Fruit fly (Drosophila melanogaster) whole organism, prepupa: ENCODE results near the gene CG43401.

Experiments used
- CG11294 ChIP-seq: fragments of 200-800 bp; sonication (Bioruptor generic); IDR thresholded peaks from 2 replicates; pipeline ENCODE4 v1.3.6; 2022; ENCODE audit warnings: missing biosample characterization, missing genetic modification characterization
- CG11762 ChIP-seq: fragments of 200-800 bp; sonication (Bioruptor generic); optimal IDR thresholded peaks from 3 replicates; lab custom pipeline; 2016; ENCODE audit warnings: missing biosample characterization, missing genetic modification characterization; ENCODE audit not compliant: insufficient read depth
- CG11902 ChIP-seq: fragments of 200-800 bp; sonication (Bioruptor generic); optimal IDR thresholded peaks from 3 replicates; lab custom pipeline; 2016; ENCODE audit warnings: missing biosample characterization, missing genetic modification characterization
- CG15336 ChIP-seq: fragments of 200-800 bp; sonication (Bioruptor generic); IDR thresholded peaks from 2 replicates; pipeline ENCODE4 v1.3.6; 2022; ENCODE audit warnings: missing biosample characterization, missing genetic modification characterization
- CG16779 ChIP-seq: fragments of 200-800 bp; sonication (Bioruptor generic); optimal IDR thresholded peaks from 3 replicates; lab custom pipeline; 2017; ENCODE audit warnings: missing biosample characterization, mild to moderate bottlenecking, missing genetic modification characterization
- CG3032 ChIP-seq: fragments of 200-800 bp; optimal IDR thresholded peaks from 2 replicates; lab custom pipeline; 2019; ENCODE audit warnings: missing biosample characterization, mild to moderate bottlenecking, missing genetic modification characterization, moderate library complexity
- CG32006 ChIP-seq: fragments of 200-800 bp; sonication (Bioruptor generic); optimal IDR thresholded peaks from 3 replicates; lab custom pipeline; 2017; ENCODE audit warnings: missing biosample characterization, mild to moderate bottlenecking, missing genetic modification characterization
- CG6163 ChIP-seq: fragments of 200-800 bp; sonication (Bioruptor generic); IDR thresholded peaks from 3 replicates; pipeline ENCODE4 v1.3.6; 2022; ENCODE audit warnings: missing biosample characterization, missing genetic modification characterization
- CG6276 ChIP-seq: fragments of 200-800 bp; sonication (Bioruptor generic); optimal IDR thresholded peaks from 2 replicates; lab custom pipeline; 2017; ENCODE audit warnings: missing biosample characterization, mild to moderate bottlenecking, missing genetic modification characterization
- CG6792 ChIP-seq: fragments of 200-800 bp; sonication (Bioruptor generic); optimal IDR thresholded peaks from 3 replicates; lab custom pipeline; 2016; ENCODE audit warnings: missing biosample characterization, missing genetic modification characterization
- CG6808 ChIP-seq: fragments of 200-800 bp; sonication (Bioruptor generic); optimal IDR thresholded peaks from 3 replicates; lab custom pipeline; 2017; ENCODE audit warnings: missing biosample characterization, missing genetic modification characterization, mild to moderate bottlenecking, moderate library complexity, missing genetic modification reagents
- CG6854 ChIP-seq: fragments of 200-800 bp; sonication (Bioruptor generic); optimal IDR thresholded peaks from 2 replicates; lab custom pipeline; 2017; ENCODE audit warnings: missing biosample characterization, mild to moderate bottlenecking, missing genetic modification characterization
- CG7368 ChIP-seq: fragments of 200-800 bp; sonication (Bioruptor generic); optimal IDR thresholded peaks from 3 replicates; lab custom pipeline; 2016; ENCODE audit warnings: missing biosample characterization, missing genetic modification characterization
- CG8119 ChIP-seq: fragments of 200-800 bp; sonication (Bioruptor generic); IDR thresholded peaks from 3 replicates; pipeline ENCODE4 v1.3.6; 2022; ENCODE audit warnings: missing biosample characterization, missing genetic modification characterization
- CG8319 ChIP-seq: fragments of 200-800 bp; sonication (Bioruptor generic); optimal IDR thresholded peaks from 3 replicates; lab custom pipeline; 2016; ENCODE audit warnings: missing biosample characterization, missing genetic modification characterization
- CG9139 ChIP-seq: fragments of 200-800 bp; sonication (Bioruptor generic); optimal IDR thresholded peaks from 3 replicates; lab custom pipeline; 2017; ENCODE audit warnings: missing biosample characterization, mild to moderate bottlenecking, missing genetic modification characterization
- Eip75B ChIP-seq: fragments of 200-800 bp; sonication (Bioruptor generic); optimal IDR thresholded peaks from 3 replicates; lab custom pipeline; 2016; ENCODE audit warnings: missing biosample characterization, missing genetic modification characterization
- Eip78C ChIP-seq: fragments of 200-800 bp; sonication (Bioruptor generic); peaks from one replicate; lab custom pipeline; 2016; ENCODE audit warnings: missing biosample characterization, missing genetic modification characterization
- Eip93F ChIP-seq: fragments of 200-800 bp; sonication (Bioruptor generic); optimal IDR thresholded peaks from 2 replicates; lab custom pipeline; 2016; ENCODE audit warnings: missing biosample characterization, mild to moderate bottlenecking, missing genetic modification characterization
- Ets21C ChIP-seq: fragments of 200-800 bp; sonication (Bioruptor generic); optimal IDR thresholded peaks from 3 replicates; lab custom pipeline; 2016; ENCODE audit warnings: missing biosample characterization, missing genetic modification characterization
- Gug ChIP-seq: fragments of 200-800 bp; sonication (Bioruptor generic); IDR thresholded peaks from 2 replicates; pipeline ENCODE4 v1.3.6; 2022; ENCODE audit warnings: missing biosample characterization, missing genetic modification characterization
- Hr38 ChIP-seq: sonication (Bioruptor generic); optimal IDR thresholded peaks from 2 replicates; lab custom pipeline; 2016; ENCODE audit warnings: missing biosample characterization, missing genetic modification characterization
- Hr39 ChIP-seq: fragments of 200-800 bp; sonication (Bioruptor generic); optimal IDR thresholded peaks from 2 replicates; lab custom pipeline; 2016; ENCODE audit warnings: missing biosample characterization, missing genetic modification characterization
- Hr4 ChIP-seq: fragments of 200-800 bp; sonication (Bioruptor generic); optimal IDR thresholded peaks from 3 replicates; lab custom pipeline; 2016; ENCODE audit warnings: missing biosample characterization, missing genetic modification characterization
- Lpt ChIP-seq: fragments of 200-800 bp; sonication (Bioruptor generic); optimal IDR thresholded peaks from 3 replicates; lab custom pipeline; 2016; ENCODE audit warnings: missing biosample characterization, missing genetic modification characterization
- Smox ChIP-seq: fragments of 200-800 bp; sonication (Bioruptor generic); optimal IDR thresholded peaks from 3 replicates; lab custom pipeline; 2016; ENCODE audit warnings: missing biosample characterization, missing genetic modification characterization
- Sox102F ChIP-seq: fragments of 200-800 bp; sonication (Bioruptor generic); optimal IDR thresholded peaks from 2 replicates; lab custom pipeline; 2016; ENCODE audit warnings: missing biosample characterization, mild to moderate bottlenecking, missing genetic modification characterization
- Sox14 ChIP-seq: fragments of 200-800 bp; sonication (Bioruptor generic); optimal IDR thresholded peaks from 3 replicates; lab custom pipeline; 2016; ENCODE audit warnings: missing biosample characterization, missing genetic modification characterization
- achi ChIP-seq: fragments of 200-800 bp; sonication (Bioruptor generic); optimal IDR thresholded peaks from 3 replicates; lab custom pipeline; 2016; ENCODE audit warnings: missing biosample characterization, missing genetic modification characterization
- acj6 ChIP-seq: fragments of 200-800 bp; sonication (Bioruptor generic); optimal IDR thresholded peaks from 3 replicates; lab custom pipeline; 2016; ENCODE audit warnings: missing biosample characterization, missing genetic modification characterization
- eg ChIP-seq: fragments of 200-800 bp; sonication (Bioruptor generic); IDR thresholded peaks from 3 replicates; pipeline ENCODE4 v1.3.6; 2022; ENCODE audit warnings: missing biosample characterization, missing genetic modification characterization
- fd59A ChIP-seq: fragments of 200-800 bp; sonication (Bioruptor generic); optimal IDR thresholded peaks from 2 replicates; lab custom pipeline; 2017; ENCODE audit warnings: missing biosample characterization, mild to moderate bottlenecking, missing genetic modification characterization, missing genetic modification reagents
- fd85E ChIP-seq: fragments of 200-800 bp; sonication (Bioruptor generic); optimal IDR thresholded peaks from 3 replicates; lab custom pipeline; 2016; ENCODE audit warnings: missing biosample characterization, missing genetic modification characterization
- lz ChIP-seq: fragments of 200-800 bp; sonication (Bioruptor generic); optimal IDR thresholded peaks from 3 replicates; lab custom pipeline; 2016; ENCODE audit warnings: missing biosample characterization, missing genetic modification characterization
- net ChIP-seq: fragments of 200-800 bp; sonication (Bioruptor generic); optimal IDR thresholded peaks from 3 replicates; lab custom pipeline; 2016; ENCODE audit warnings: missing biosample characterization, missing genetic modification characterization
- pdm3 ChIP-seq: fragments of 200-800 bp; sonication (Bioruptor generic); optimal IDR thresholded peaks from 3 replicates; lab custom pipeline; 2016; ENCODE audit warnings: missing biosample characterization, missing genetic modification characterization
- salr ChIP-seq, 2 experiments: fragments of 200-800 bp; sonication (Bioruptor generic); optimal IDR thresholded peaks; 3 replicates each; lab custom pipeline; 2016 to 2018; ENCODE audit warnings: missing biosample characterization in 2 of 2, missing genetic modification characterization in 2 of 2, mild to moderate bottlenecking in 1 of 2
- spab ChIP-seq: fragments of 200-800 bp; sonication (Bioruptor generic); optimal IDR thresholded peaks from 2 replicates; lab custom pipeline; 2017; ENCODE audit warnings: missing biosample characterization, mild to moderate bottlenecking, missing genetic modification characterization, missing genetic modification reagents
- ss ChIP-seq, 2 experiments: fragments of 200-800 bp; sonication (Bioruptor generic); optimal IDR thresholded peaks; 2 replicates in 1 of 2; 3 replicates in 1 of 2; lab custom pipeline; 2017 to 2018; ENCODE audit warnings: mild to moderate bottlenecking in 2 of 2, missing biosample characterization in 2 of 2, missing genetic modification characterization in 2 of 2, moderate library complexity in 1 of 2
- svp ChIP-seq: fragments of 200-800 bp; sonication (Bioruptor generic); peaks from one replicate; lab custom pipeline; 2016; ENCODE audit warnings: missing biosample characterization, missing genetic modification characterization
- topi ChIP-seq: fragments of 200-800 bp; sonication (Bioruptor generic); optimal IDR thresholded peaks from 3 replicates; lab custom pipeline; 2016; ENCODE audit warnings: missing biosample characterization, missing genetic modification characterization

CG43401 gene

dm6 chr2L:1445048-1445447 is 16.8 kb downstream of the CG43401 start (continued):
- TF ChIP-seq Gug (no peak), ss (GFP tag; optimal IDR thresholded peaks at IDR 0.05; lab: Kevin White, UChicago) (peak; percentile 79 to 80), CG15336 (GFP tag; lab: Robert Waterston, UW) (0 out of 2 replicates have a peak, but pooled peaks have one; percentile 35), CG8119 (0 out of 3 replicates have a peak, but pooled peaks have one; percentile 25), topi (GFP tag; lab: Kevin White, UChicago) (peak; percentile 79), Hr4 (GFP tag; lab: Kevin White, UChicago) (peak; percentile 11), CG16779 (peak; percentile 15), fd59A (peak; percentile 59), achi (GFP tag; lab: Kevin White, UChicago) (peak; percentile 76), Sox102F (peak; percentile 81), CG6792 (GFP tag; lab: Kevin White, UChicago) (peak; percentile 77), Smox (GFP tag; lab: Kevin White, UChicago) (peak; percentile 74), CG6808 (GFP tag; lab: Kevin White, UChicago) (peak; percentile 72), fd85E (GFP tag; lab: Kevin White, UChicago) (no peak), Ets21C (GFP tag; lab: Kevin White, UChicago) (peak; percentile 43), Eip93F (peak; percentile 69), CG8319 (peak; percentile 60), Sox14 (GFP tag; lab: Kevin White, UChicago) (peak; percentile 57), CG11762 (GFP tag; lab: Kevin White, UChicago) (no peak), CG7368 (GFP tag; lab: Kevin White, UChicago) (peak; percentile 72), CG6276 (no peak), acj6 (GFP tag; lab: Kevin White, UChicago) (peak; percentile 79), spab (GFP tag; lab: Kevin White, UChicago) (peak; percentile 64), pdm3 (GFP tag; lab: Kevin White, UChicago) (peak; percentile 44), lz (GFP tag; lab: Kevin White, UChicago) (peak; percentile 75), CG9139 (GFP tag; lab: Kevin White, UChicago) (peak; percentile 63), Eip78C (GFP tag; lab: Kevin White, UChicago) (peak; percentile 94), Lpt (no peak), Hr39 (GFP tag; lab: Kevin White, UChicago) (peak; percentile 47), net (GFP tag; lab: Kevin White, UChicago) (peak; percentile 56), salr (GFP tag; optimal IDR thresholded peaks at IDR 0.05; lab: Kevin White, UChicago) (no peak), CG11294 (no peak), Eip75B (GFP tag; lab: Kevin White, UChicago) (peak; percentile 24), svp (GFP tag; lab: Kevin White, UChicago) (peak; percentile 96), CG3032 (tag; lab: Kevin White, UChicago) (peak; percentile 74), CG32006 (GFP tag; lab: Kevin White, UChicago) (peak; percentile 6), CG11902 (GFP tag; lab: Kevin White, UChicago) (peak; percentile 53), CG6163 (GFP tag; lab: Robert Waterston, UW) (peak; percentile 69; the same call in 2 of the 3 replicates), Hr38 (GFP tag; lab: Kevin White, UChicago) (no peak), eg (no peak), CG6854 (GFP tag; lab: Kevin White, UChicago) (peak; percentile 55)
- TF ChIP-seq, all 60 proteins: peak for 48

dm6 chr2L:1446740-1447139 is 18.5 kb downstream of the CG43401 start:
- peak; percentile 31 for TF ChIP-seq svp (GFP tag; lab: Kevin White, UChicago)
- no peak for TF ChIP-seq Eip75B (GFP tag; lab: Kevin White, UChicago)
